Worm (Caenorhabditis elegans) whole organism, mixed stage, embryonic: Measurements from ENCODE around the gene K12H4.5.

ENCODE experiments used
- pha-4 ChIP-seq: fragments of 150-350 bp; optimal IDR thresholded peaks from 2 replicates; lab custom pipeline; 2018; ENCODE audit warnings: missing biosample characterization, missing genetic modification reagents, missing genetic modification characterization
- unc-120 ChIP-seq: sonication (generic microtip); optimal IDR thresholded peaks from 2 replicates; lab custom pipeline; 2017; ENCODE audit warnings: missing genetic modification characterization, missing compliant biosample characterization; ENCODE audit not compliant: poor library complexity, severe bottlenecking

- TF ChIP-seq unc-120 (tag; lab: Kevin White, UChicago): no peak
- no peak for TF ChIP-seq pha-4 (tag; lab: Kevin White, UChicago)
Measured at ce11 chrIII:8088235-8088634, 43.9 kb downstream of the K12H4.5 start, which contains the start of gene vms-1.
